Worm (Caenorhabditis elegans) whole organism, L1 larva: ENCODE measurements around the gene mdt-11.

Experiments used
- C16A3.4 ChIP-seq: fragments of 150-350 bp; optimal IDR thresholded peaks from 2 replicates; lab custom pipeline; 2014; ENCODE audit warnings: missing biosample characterization, missing genetic modification characterization
- blmp-1 ChIP-seq: fragments of 150-350 bp; optimal IDR thresholded peaks from 2 replicates; lab custom pipeline; 2014; ENCODE audit warnings: missing biosample characterization, missing genetic modification characterization
- ceh-63 ChIP-seq: fragments of 200-800 bp; sonication (Bioruptor generic); optimal IDR thresholded peaks from 2 replicates; lab custom pipeline; 2018; ENCODE audit warnings: mild to moderate bottlenecking, missing genetic modification characterization, missing compliant biosample characterization
- ceh-88 ChIP-seq: fragments of 200-800 bp; sonication (Bioruptor generic); IDR thresholded peaks from 2 replicates; pipeline ENCODE4 v1.3.6; 2022; ENCODE audit warnings: missing genetic modification characterization, missing compliant biosample characterization
- dpl-1 ChIP-seq, 3 experiments: fragments of 150-350 bp in 2 of 3; sonication (generic microtip) in 1 of 3; optimal IDR thresholded peaks; 2 replicates each; lab custom pipeline; 2014 to 2017; ENCODE audit warnings: missing biosample characterization in 3 of 3, missing genetic modification characterization in 3 of 3, missing genetic modification reagents in 3 of 3
- efl-1 ChIP-seq, 4 experiments: fragments of 150-350 bp; optimal IDR thresholded peaks in 3 of 4; peaks in 1 of 4; 1 replicate in 1 of 4; 2 replicates in 3 of 4; lab custom pipeline; 2014; ENCODE audit warnings: missing biosample characterization in 2 of 4, missing genetic modification characterization in 2 of 4, missing genetic modification reagents in 2 of 4
- efl-3 ChIP-seq: fragments of 200-800 bp; sonication (Bioruptor generic); optimal IDR thresholded peaks from 2 replicates; lab custom pipeline; 2018; ENCODE audit warnings: mild to moderate bottlenecking, missing genetic modification characterization, missing compliant biosample characterization
- egl-27 ChIP-seq, 2 experiments: fragments of 150-350 bp in 1 of 2; sonication (generic microtip); optimal IDR thresholded peaks; 3 replicates each; lab custom pipeline; 2017 to 2018; ENCODE audit warnings: missing biosample characterization in 2 of 2, missing genetic modification characterization in 2 of 2, missing genetic modification reagents in 2 of 2
- elt-2 ChIP-seq: sonication (generic microtip); optimal IDR thresholded peaks from 2 replicates; lab custom pipeline; 2016; ENCODE audit warnings: missing genetic modification characterization, mild to moderate bottlenecking, inconsistent platforms, missing compliant biosample characterization, missing genetic modification reagents
- elt-3 ChIP-seq, 6 experiments: fragments of 150-350 bp in 1 of 6; sonication (generic microtip); optimal IDR thresholded peaks; 2 replicates each; lab custom pipeline; 2017 to 2018; ENCODE audit warnings: missing biosample characterization in 6 of 6, missing genetic modification characterization in 6 of 6, inconsistent platforms in 1 of 6
- ets-5 ChIP-seq: fragments of 200-800 bp; sonication (Bioruptor generic); IDR thresholded peaks from 2 replicates; pipeline ENCODE4 v1.3.6; 2022; ENCODE audit warnings: missing genetic modification characterization, missing compliant biosample characterization
- fkh-8 ChIP-seq: sonication (generic microtip); optimal IDR thresholded peaks from 2 replicates; lab custom pipeline; 2016; ENCODE audit warnings: mild to moderate bottlenecking, missing genetic modification characterization, missing compliant biosample characterization
- hpl-2 ChIP-seq: fragments of 150-350 bp; optimal IDR thresholded peaks from 2 replicates; lab custom pipeline; 2014; ENCODE audit warnings: missing biosample characterization, missing genetic modification reagents, missing genetic modification characterization
- irx-1 ChIP-seq: sonication (generic microtip); optimal IDR thresholded peaks from 2 replicates; lab custom pipeline; 2016; ENCODE audit warnings: missing genetic modification characterization, missing compliant biosample characterization
- isw-1 ChIP-seq: fragments of 200-800 bp; sonication (Bioruptor generic); IDR thresholded peaks from 2 replicates; pipeline ENCODE4 v1.3.6; 2022; ENCODE audit warnings: missing genetic modification characterization, missing compliant biosample characterization
- lin-13 ChIP-seq: fragments of 150-350 bp; optimal IDR thresholded peaks from 2 replicates; lab custom pipeline; 2014; ENCODE audit warnings: missing biosample characterization, missing genetic modification reagents, missing genetic modification characterization
- lin-14 ChIP-seq: fragments of 200-800 bp; sonication (Bioruptor generic); optimal IDR thresholded peaks from 2 replicates; lab custom pipeline; 2018; ENCODE audit warnings: mild to moderate bottlenecking, missing genetic modification characterization, moderate library complexity, missing compliant biosample characterization
- lin-35 ChIP-seq, 2 experiments: fragments of 150-350 bp; optimal IDR thresholded peaks; 2 replicates each; lab custom pipeline; 2014; ENCODE audit warnings: missing biosample characterization in 2 of 2, missing genetic modification characterization in 2 of 2, missing genetic modification reagents in 2 of 2
- lin-39 ChIP-seq: fragments of 150-350 bp; optimal IDR thresholded peaks from 2 replicates; lab custom pipeline; 2014; ENCODE audit warnings: missing biosample characterization, missing genetic modification reagents, missing genetic modification characterization
- lir-3 ChIP-seq: sonication (generic microtip); optimal IDR thresholded peaks from 2 replicates; lab custom pipeline; 2016; ENCODE audit warnings: mild to moderate bottlenecking, missing genetic modification characterization, moderate library complexity, missing compliant biosample characterization; ENCODE audit not compliant: poor library complexity
- lsy-2 ChIP-seq, 2 experiments: fragments of 150-350 bp; optimal IDR thresholded peaks; 2 replicates each; lab custom pipeline; 2014; ENCODE audit warnings: missing biosample characterization in 2 of 2, missing genetic modification characterization in 2 of 2
- mep-1 ChIP-seq: fragments of 150-350 bp; optimal IDR thresholded peaks from 2 replicates; lab custom pipeline; 2014; ENCODE audit warnings: missing biosample characterization, missing genetic modification characterization
- nhr-12 ChIP-seq: sonication (generic microtip); optimal IDR thresholded peaks from 2 replicates; lab custom pipeline; 2017; ENCODE audit warnings: missing biosample characterization, missing genetic modification characterization
- nhr-20 ChIP-seq: sonication (generic microtip); optimal IDR thresholded peaks from 2 replicates; lab custom pipeline; 2016; ENCODE audit warnings: mild to moderate bottlenecking, missing genetic modification characterization, missing compliant biosample characterization
- nhr-47 ChIP-seq: sonication (generic microtip); optimal IDR thresholded peaks from 2 replicates; lab custom pipeline; 2016; ENCODE audit warnings: mild to moderate bottlenecking, missing genetic modification characterization, moderate library complexity, missing compliant biosample characterization
- nhr-71 ChIP-seq: sonication (generic microtip); optimal IDR thresholded peaks from 2 replicates; lab custom pipeline; 2016; ENCODE audit warnings: mild to moderate bottlenecking, missing genetic modification characterization, moderate library complexity, missing compliant biosample characterization
- nhr-77 ChIP-seq: fragments of 150-350 bp; optimal IDR thresholded peaks from 2 replicates; lab custom pipeline; 2014; ENCODE audit warnings: missing biosample characterization, missing genetic modification characterization
- pag-3 ChIP-seq: sonication (generic microtip); optimal IDR thresholded peaks from 2 replicates; lab custom pipeline; 2017; ENCODE audit warnings: missing genetic modification characterization, mild to moderate bottlenecking, missing compliant biosample characterization, antibody characterized with exemption, borderline replicate concordance; ENCODE audit not compliant: insufficient read depth
- pax-3 ChIP-seq: fragments of 200-800 bp; sonication (Bioruptor generic); optimal IDR thresholded peaks from 2 replicates; lab custom pipeline; 2018; ENCODE audit warnings: mild to moderate bottlenecking, missing genetic modification characterization, moderate library complexity, missing compliant biosample characterization
- rnt-1 ChIP-seq: sonication (generic microtip); optimal IDR thresholded peaks from 2 replicates; lab custom pipeline; 2016; ENCODE audit warnings: mild to moderate bottlenecking, missing genetic modification characterization, moderate library complexity, missing compliant biosample characterization
- skn-1 ChIP-seq: fragments of 150-350 bp; optimal IDR thresholded peaks from 2 replicates; lab custom pipeline; 2014; ENCODE audit warnings: missing biosample characterization, missing genetic modification characterization
- snu-23 ChIP-seq: sonication (generic microtip); optimal IDR thresholded peaks from 2 replicates; lab custom pipeline; 2016; ENCODE audit warnings: missing genetic modification characterization, missing compliant biosample characterization
- swsn-7 ChIP-seq: sonication (generic microtip); optimal IDR thresholded peaks from 2 replicates; lab custom pipeline; 2016; ENCODE audit warnings: missing genetic modification characterization, missing compliant biosample characterization
- unc-62 ChIP-seq: fragments of 150-350 bp; optimal IDR thresholded peaks from 2 replicates; lab custom pipeline; 2014; ENCODE audit warnings: missing biosample characterization, missing genetic modification reagents, missing genetic modification characterization
- unc-98 ChIP-seq: fragments of 200-800 bp; sonication (Bioruptor generic); IDR thresholded peaks from 2 replicates; pipeline ENCODE4 v1.3.6; 2022; ENCODE audit warnings: missing genetic modification characterization, missing compliant biosample characterization
- xbp-1 ChIP-seq: sonication (generic microtip); optimal IDR thresholded peaks from 2 replicates; lab custom pipeline; 2016; ENCODE audit warnings: missing genetic modification characterization, missing compliant biosample characterization
- zip-4 ChIP-seq: fragments of 200-800 bp; sonication (Bioruptor generic); optimal IDR thresholded peaks from 2 replicates; lab custom pipeline; 2018; ENCODE audit warnings: mild to moderate bottlenecking, missing genetic modification characterization, moderate library complexity, missing compliant biosample characterization

Gene mdt-11

ce11 chrIII:5044709-5045108, 23.7 kb downstream of the mdt-11 start, which contains the start of gene C45G9.14:
C45G9.14 (plus strand) TSS chrIII:5045009.
- TF ChIP-seq efl-1 (optimal IDR thresholded peaks at IDR 0.05; lab: Kevin White, UChicago), result no peak
- TF ChIP-seq efl-1 (GFP tag; optimal IDR thresholded peaks at IDR 0.05 in 1 of 2; lab: Kevin White, UChicago), result peak in 1 of 2 experiments; percentile 47
- no peak for TF ChIP-seq nhr-12 (tag; lab: Kevin White, UChicago)
- TF ChIP-seq hpl-2 (GFP tag; lab: Kevin White, UChicago), result no peak
- TF ChIP-seq skn-1, result no peak
- no peak for TF ChIP-seq egl-27 (tag; optimal IDR thresholded peaks at IDR 0.05; lab: Kevin White, UChicago)
- TF ChIP-seq dpl-1 (GFP tag; optimal IDR thresholded peaks at IDR 0.05; lab: Kevin White, UChicago), result no peak
- TF ChIP-seq ceh-63 (GFP tag; lab: Kevin White, UChicago), result peak; percentile 6
- TF ChIP-seq xbp-1, result no peak

- TF ChIP-seq lsy-2 (tag; optimal IDR thresholded peaks at IDR 0.05; lab: Kevin White, UChicago) (peak; percentile 12 to 48), swsn-7 (tag; lab: Kevin White, UChicago) (peak; percentile 2), snu-23 (GFP tag; lab: Kevin White, UChicago) (peak; percentile 44), lir-3 (tag; lab: Kevin White, UChicago) (peak; percentile 43), ceh-88 (GFP tag; lab: Robert Waterston, UW) (no peak), egl-27 (tag; optimal IDR thresholded peaks at IDR 0.05; lab: Kevin White, UChicago) (no peak), C16A3.4 (tag; lab: Kevin White, UChicago) (peak; percentile 9), dpl-1 (GFP tag; optimal IDR thresholded peaks at IDR 0.05; lab: Kevin White, UChicago) (peak in 2 of 3 experiments; percentile 4 to 56), lin-14 (GFP tag; lab: Kevin White, UChicago) (peak; percentile 95), rnt-1 (tag; lab: Kevin White, UChicago) (peak; percentile 21), ets-5 (GFP tag; lab: Robert Waterston, UW) (no peak), unc-98 (GFP tag; lab: Robert Waterston, UW) (no peak), zip-4 (GFP tag; lab: Kevin White, UChicago) (no peak), pag-3 (no peak), efl-1 (optimal IDR thresholded peaks at IDR 0.05; lab: Kevin White, UChicago) (peak; percentile 37 to 42), efl-1 (GFP tag; optimal IDR thresholded peaks at IDR 0.05 in 1 of 2; lab: Kevin White, UChicago) (peak; percentile 38 to 80), nhr-20 (tag; lab: Kevin White, UChicago) (peak; percentile 9), elt-3 (tag; optimal IDR thresholded peaks at IDR 0.05; lab: Kevin White, UChicago) (no peak), lin-13 (GFP tag; lab: Kevin White, UChicago) (peak; percentile 12), mep-1 (tag; lab: Kevin White, UChicago) (peak; percentile 81), isw-1 (GFP tag; lab: Robert Waterston, UW) (no peak), nhr-71 (tag; lab: Kevin White, UChicago) (peak; percentile 16), lin-35 (GFP tag; optimal IDR thresholded peaks at IDR 0.05; lab: Kevin White, UChicago) (peak; percentile 32 to 47), blmp-1 (tag; lab: Kevin White, UChicago) (peak; percentile 38), lin-39 (tag; lab: Kevin White, UChicago) (no peak), nhr-47 (tag; lab: Kevin White, UChicago) (peak; percentile 17), nhr-77 (tag; lab: Kevin White, UChicago) (no peak), fkh-8 (tag; lab: Kevin White, UChicago) (peak; percentile 23), elt-2 (tag; lab: Kevin White, UChicago) (peak; percentile 18), irx-1 (tag; lab: Kevin White, UChicago) (peak; percentile 20), unc-62 (GFP tag; lab: Kevin White, UChicago) (no peak), efl-3 (GFP tag; lab: Kevin White, UChicago) (no peak), pax-3 (tag; lab: Kevin White, UChicago) (no peak)
Measured at ce11 chrIII:5047175-5047574, 26.2 kb downstream of the mdt-11 start, which contains the start of gene txbp-3. txbp-3 (minus strand) TSS chrIII:5047459.
